Fruit fly (Drosophila melanogaster) whole organism, pupa: Measurements from ENCODE around the gene CG2336.

Experiments used
- CG14655 ChIP-seq: fragments of 200-800 bp; sonication (Bioruptor generic); optimal IDR thresholded peaks from 3 replicates; lab custom pipeline; 2017; ENCODE audit warnings: mild to moderate bottlenecking, missing biosample characterization, missing genetic modification reagents, missing genetic modification characterization
- CG15710 ChIP-seq: fragments of 200-800 bp; sonication (Bioruptor generic); optimal IDR thresholded peaks from 2 replicates; lab custom pipeline; 2018; ENCODE audit warnings: missing biosample characterization, mild to moderate bottlenecking, missing genetic modification characterization, moderate library complexity
- CG34367 ChIP-seq: fragments of 200-800 bp; sonication (Bioruptor generic); optimal IDR thresholded peaks from 2 replicates; lab custom pipeline; 2018; ENCODE audit warnings: missing biosample characterization, mild to moderate bottlenecking, missing genetic modification characterization
- EcR ChIP-seq: fragments of 200-800 bp; sonication (Bioruptor generic); optimal IDR thresholded peaks from 3 replicates; lab custom pipeline; 2019; ENCODE audit warnings: missing biosample characterization, missing genetic modification characterization, mild to moderate bottlenecking, moderate library complexity, missing genetic modification reagents
- Snoo ChIP-seq: fragments of 200-800 bp; sonication (Bioruptor generic); optimal IDR thresholded peaks from 3 replicates; lab custom pipeline; 2017; ENCODE audit warnings: missing biosample characterization, mild to moderate bottlenecking, missing genetic modification characterization, inconsistent platforms
- fd96Ca ChIP-seq: fragments of 200-800 bp; sonication (Bioruptor generic); IDR thresholded peaks from 3 replicates; pipeline ENCODE4 v1.3.6; 2022; ENCODE audit warnings: missing biosample characterization, missing genetic modification characterization

DNA sequence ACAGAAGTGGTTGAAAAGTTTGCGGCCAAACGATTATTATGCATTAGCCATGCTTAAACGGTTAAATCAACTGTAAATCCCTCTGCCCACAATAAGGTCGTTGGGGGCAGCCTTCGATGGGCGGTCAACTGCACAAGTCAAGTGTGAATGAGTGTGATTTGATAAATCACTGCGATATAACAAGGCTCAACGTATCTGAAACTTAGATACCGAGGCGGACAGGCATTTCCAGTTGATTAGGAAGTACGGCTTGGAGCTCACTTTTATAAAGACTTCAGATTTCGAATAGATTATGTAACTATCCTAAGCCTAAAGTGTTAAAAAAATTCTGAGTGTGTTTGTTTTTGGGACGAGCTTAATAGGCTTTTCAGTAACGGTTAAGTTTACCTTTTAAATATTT, at the start of gene CG2336:
- TF ChIP-seq fd96Ca (GFP tag; lab: Robert Waterston, UW) (no peak), EcR (GFP tag; lab: Kevin White, UChicago) (no peak), CG34367 (tag; lab: Kevin White, UChicago) (no peak), CG15710 (tag; lab: Kevin White, UChicago) (no peak), CG14655 (no peak), Snoo (no peak)
